Fruit fly (Drosophila melanogaster) whole organism, embryonic: ENCODE data around the gene Ac76E.

Experiments
- Asciz ChIP-seq: fragments of 200-800 bp; sonication (Bioruptor generic); optimal IDR thresholded peaks from 2 replicates; lab custom pipeline; 2017; ENCODE audit warnings: missing biosample characterization, mild to moderate bottlenecking, missing genetic modification characterization, missing genetic modification reagents
- Atf6 ChIP-seq: fragments of 200-800 bp; sonication (Bioruptor generic); IDR thresholded peaks from 2 replicates; pipeline ENCODE4 v1.3.6; 2022; ENCODE audit warnings: missing biosample characterization, missing genetic modification characterization
- Awh ChIP-seq: fragments of 200-800 bp; sonication (Bioruptor generic); IDR thresholded peaks from 2 replicates; pipeline ENCODE4, ENCODE4 v1.3.6; 2022; ENCODE audit warnings: missing biosample characterization, missing genetic modification characterization
- Bteb2 ChIP-seq: fragments of 200-800 bp; sonication (Bioruptor generic); optimal IDR thresholded peaks from 2 replicates; lab custom pipeline; 2016; ENCODE audit warnings: missing biosample characterization, missing genetic modification characterization
- CG10209 ChIP-seq: fragments of 200-800 bp; sonication (Bioruptor generic); optimal IDR thresholded peaks from 3 replicates; lab custom pipeline; 2017; ENCODE audit warnings: missing biosample characterization, mild to moderate bottlenecking, missing genetic modification characterization, missing genetic modification reagents
- CG11695 ChIP-seq: fragments of 200-800 bp; sonication (Bioruptor generic); IDR thresholded peaks from 3 replicates; pipeline ENCODE4 v1.3.6; 2022; ENCODE audit warnings: missing biosample characterization, missing genetic modification characterization
- CG12071 ChIP-seq: fragments of 200-800 bp; sonication (Bioruptor generic); optimal IDR thresholded peaks from 3 replicates; lab custom pipeline; 2018; ENCODE audit warnings: missing biosample characterization, mild to moderate bottlenecking, missing genetic modification characterization
- CG12744 ChIP-seq: fragments of 200-800 bp; sonication (Bioruptor generic); optimal IDR thresholded peaks from 2 replicates; lab custom pipeline; 2016; ENCODE audit warnings: missing biosample characterization, missing genetic modification characterization
- CG14860 ChIP-seq: fragments of 200-800 bp; sonication (Bioruptor generic); IDR thresholded peaks from 3 replicates; pipeline ENCODE4 v1.3.6; 2022; ENCODE audit warnings: missing biosample characterization, missing genetic modification characterization; ENCODE audit not compliant: partially characterized antibody
- CG15073 ChIP-seq: fragments of 200-800 bp; sonication (Bioruptor generic); optimal IDR thresholded peaks from 2 replicates; lab custom pipeline; 2016; ENCODE audit warnings: missing biosample characterization, missing genetic modification characterization
- CG1647 ChIP-seq: fragments of 200-800 bp; sonication (Bioruptor generic); optimal IDR thresholded peaks from 3 replicates; lab custom pipeline; 2016; ENCODE audit warnings: missing biosample characterization, missing genetic modification characterization
- CG16779 ChIP-seq: fragments of 200-800 bp; sonication (Bioruptor generic); IDR thresholded peaks from 2 replicates; pipeline ENCODE4 v1.3.6; 2022; ENCODE audit warnings: missing biosample characterization, missing genetic modification characterization
- CG18262 ChIP-seq: fragments of 200-800 bp; optimal IDR thresholded peaks from 3 replicates; lab custom pipeline; 2019; ENCODE audit warnings: missing biosample characterization, mild to moderate bottlenecking, missing genetic modification characterization, moderate library complexity
- CG2116 ChIP-seq: fragments of 200-800 bp; sonication (Bioruptor generic); optimal IDR thresholded peaks from 3 replicates; lab custom pipeline; 2018; ENCODE audit warnings: missing biosample characterization, mild to moderate bottlenecking, missing genetic modification characterization
- CG3163 ChIP-seq: fragments of 200-800 bp; sonication (Bioruptor generic); optimal IDR thresholded peaks from 3 replicates; lab custom pipeline; 2016; ENCODE audit warnings: missing biosample characterization, missing genetic modification characterization
- CG34422 ChIP-seq: fragments of 200-800 bp; sonication (Bioruptor generic); IDR thresholded peaks from 3 replicates; pipeline ENCODE4 v1.3.6; 2022; ENCODE audit warnings: missing biosample characterization, missing genetic modification characterization
- CG4730 ChIP-seq: fragments of 200-800 bp; sonication (Bioruptor generic); IDR thresholded peaks from 2 replicates; pipeline ENCODE4 v1.3.6; 2022; ENCODE audit warnings: missing biosample characterization, missing genetic modification characterization
- CG6854 ChIP-seq: fragments of 200-800 bp; sonication (Bioruptor generic); optimal IDR thresholded peaks from 3 replicates; lab custom pipeline; 2017; ENCODE audit warnings: missing biosample characterization, mild to moderate bottlenecking, missing genetic modification characterization
- CG7372 ChIP-seq: fragments of 200-800 bp; sonication (Bioruptor generic); IDR thresholded peaks from 2 replicates; pipeline ENCODE4 v1.3.6; 2022; ENCODE audit warnings: missing biosample characterization, missing genetic modification characterization
- CG8089 ChIP-seq: fragments of 200-800 bp; sonication (Bioruptor generic); optimal IDR thresholded peaks from 3 replicates; lab custom pipeline; 2016; ENCODE audit warnings: missing biosample characterization, missing genetic modification characterization
- CG8765 ChIP-seq: fragments of 200-800 bp; sonication (Bioruptor generic); IDR thresholded peaks from 2 replicates; pipeline ENCODE4 v1.3.6; 2022; ENCODE audit warnings: missing biosample characterization, missing genetic modification characterization
- CG9817 ChIP-seq: fragments of 200-800 bp; sonication (Bioruptor generic); optimal IDR thresholded peaks from 2 replicates; lab custom pipeline; 2018; ENCODE audit warnings: missing biosample characterization, mild to moderate bottlenecking, missing genetic modification characterization, moderate library complexity
- Chrac-16 ChIP-seq: fragments of 200-800 bp; sonication (Bioruptor generic); optimal IDR thresholded peaks from 3 replicates; lab custom pipeline; 2016; ENCODE audit warnings: missing biosample characterization, missing genetic modification characterization
- CkIIα-i1 ChIP-seq: fragments of 200-800 bp; sonication (Bioruptor generic); IDR thresholded peaks from 2 replicates; pipeline ENCODE4 v1.3.6; 2022; ENCODE audit warnings: missing biosample characterization, missing genetic modification characterization
- Dbx ChIP-seq: fragments of 200-800 bp; sonication (Bioruptor generic); IDR thresholded peaks from 3 replicates; pipeline ENCODE4 v1.3.6; 2022; ENCODE audit warnings: missing biosample characterization, missing genetic modification characterization
- Elba2 ChIP-seq: fragments of 200-800 bp; sonication (Bioruptor generic); optimal IDR thresholded peaks from 3 replicates; lab custom pipeline; 2016; ENCODE audit warnings: missing biosample characterization, missing genetic modification characterization
- Fer3 ChIP-seq: fragments of 200-800 bp; sonication (Bioruptor generic); optimal IDR thresholded peaks from 2 replicates; lab custom pipeline; 2018; ENCODE audit warnings: missing biosample characterization, mild to moderate bottlenecking, missing genetic modification characterization, moderate library complexity
- MESR4 ChIP-seq: fragments of 200-800 bp; sonication (Bioruptor generic); optimal IDR thresholded peaks from 2 replicates; lab custom pipeline; 2018; ENCODE audit warnings: missing biosample characterization, mild to moderate bottlenecking, missing genetic modification characterization, moderate library complexity
- Mrtf ChIP-seq: fragments of 200-800 bp; sonication (Bioruptor generic); IDR thresholded peaks from 3 replicates; pipeline ENCODE4 v1.3.6; 2022; ENCODE audit warnings: missing biosample characterization, missing genetic modification characterization
- Sox100B ChIP-seq: fragments of 200-800 bp; sonication (Bioruptor generic); optimal IDR thresholded peaks from 3 replicates; lab custom pipeline; 2018; ENCODE audit warnings: missing biosample characterization, mild to moderate bottlenecking, missing genetic modification characterization
- Xrp1 ChIP-seq: fragments of 200-800 bp; sonication (Bioruptor generic); IDR thresholded peaks from 2 replicates; pipeline ENCODE4 v1.3.6; 2022; ENCODE audit warnings: missing biosample characterization, missing genetic modification characterization
- chinmo ChIP-seq: fragments of 200-800 bp; sonication (Bioruptor generic); IDR thresholded peaks from 4 replicates; pipeline ENCODE4 v1.3.6; 2022; ENCODE audit warnings: missing biosample characterization, missing genetic modification characterization; ENCODE audit not compliant: partially characterized antibody
- hkb ChIP-seq, 2 experiments: fragments of 200-800 bp in 1 of 2; fragments of >200 bp in 1 of 2; sonication (Bioruptor generic) in 1 of 2; IDR thresholded peaks in 1 of 2; optimal IDR thresholded peaks in 1 of 2; 2 replicates each; pipeline versions ENCODE4 v1.3.6 to Lab custom; 2017 to 2022; ENCODE audit warnings: missing biosample characterization in 1 of 2, missing genetic modification characterization in 1 of 2
- hth ChIP-seq: fragments of >200 bp; optimal IDR thresholded peaks from 2 replicates; lab custom pipeline; 2017; ENCODE audit warnings: inconsistent platforms
- ind ChIP-seq: fragments of 200-800 bp; sonication (Bioruptor generic); optimal IDR thresholded peaks from 3 replicates; lab custom pipeline; 2016; ENCODE audit warnings: missing biosample characterization, missing genetic modification characterization
- ken ChIP-seq: fragments of 200-800 bp; sonication (Bioruptor generic); IDR thresholded peaks from 3 replicates; pipeline ENCODE4 v1.3.6; 2022; ENCODE audit warnings: missing biosample characterization, missing genetic modification characterization
- kni ChIP-seq: fragments of 200-800 bp; sonication (Bioruptor generic); optimal IDR thresholded peaks from 3 replicates; lab custom pipeline; 2017; ENCODE audit warnings: mild to moderate bottlenecking, missing biosample characterization, missing genetic modification reagents, missing genetic modification characterization
- lab ChIP-seq: fragments of 200-800 bp; sonication (Bioruptor generic); optimal IDR thresholded peaks from 3 replicates; lab custom pipeline; 2017; ENCODE audit warnings: missing biosample characterization, missing genetic modification characterization, mild to moderate bottlenecking, moderate library complexity, missing genetic modification reagents
- lilli ChIP-seq: fragments of 200-800 bp; sonication (Bioruptor generic); optimal IDR thresholded peaks from 3 replicates; lab custom pipeline; 2016; ENCODE audit warnings: missing biosample characterization, missing genetic modification characterization
- lmd ChIP-seq: fragments of 200-800 bp; sonication (Bioruptor generic); IDR thresholded peaks from 2 replicates; pipeline ENCODE4 v1.3.6; 2022; ENCODE audit warnings: missing biosample characterization, missing genetic modification characterization
- mld ChIP-seq: fragments of 200-800 bp; sonication (Bioruptor generic); IDR thresholded peaks from 3 replicates; pipeline ENCODE4 v1.3.6; 2022; ENCODE audit warnings: missing biosample characterization, missing genetic modification characterization; ENCODE audit not compliant: partially characterized antibody
- org-1 ChIP-seq: fragments of 200-800 bp; sonication (Bioruptor generic); optimal IDR thresholded peaks from 2 replicates; lab custom pipeline; 2017; ENCODE audit warnings: missing biosample characterization, missing genetic modification characterization
- pfk ChIP-seq: fragments of 200-800 bp; sonication (Bioruptor generic); optimal IDR thresholded peaks from 2 replicates; lab custom pipeline; 2018; ENCODE audit warnings: missing biosample characterization, mild to moderate bottlenecking, missing genetic modification characterization, moderate library complexity
- pros ChIP-seq: fragments of 200-800 bp; sonication (Bioruptor generic); optimal IDR thresholded peaks from 3 replicates; lab custom pipeline; 2019; ENCODE audit warnings: missing biosample characterization, mild to moderate bottlenecking, missing genetic modification characterization, moderate library complexity
- psq ChIP-seq: fragments of 200-800 bp; sonication (Bioruptor generic); optimal IDR thresholded peaks from 2 replicates; lab custom pipeline; 2017; ENCODE audit warnings: missing biosample characterization, missing genetic modification characterization
- pum ChIP-seq: fragments of 200-800 bp; sonication (Bioruptor generic); optimal IDR thresholded peaks from 2 replicates; lab custom pipeline; 2016; ENCODE audit warnings: missing biosample characterization, missing genetic modification characterization
- ro ChIP-seq: fragments of 200-800 bp; sonication (Bioruptor generic); IDR thresholded peaks from 2 replicates; pipeline ENCODE4 v1.3.6; 2022; ENCODE audit warnings: missing biosample characterization, missing genetic modification characterization
- sens-2 ChIP-seq: fragments of 200-800 bp; sonication (Bioruptor generic); IDR thresholded peaks from 2 replicates; pipeline ENCODE4 v1.3.6; 2022; ENCODE audit warnings: missing biosample characterization, missing genetic modification characterization
- sqz ChIP-seq: fragments of 200-800 bp; sonication (Bioruptor generic); optimal IDR thresholded peaks from 3 replicates; lab custom pipeline; 2018; ENCODE audit warnings: missing biosample characterization, mild to moderate bottlenecking, missing genetic modification characterization
- zfh1 ChIP-seq: fragments of 200-800 bp; sonication (Bioruptor generic); IDR thresholded peaks from 3 replicates; pipeline ENCODE4 v1.3.6; 2022; ENCODE audit warnings: missing biosample characterization, missing genetic modification characterization

The Ac76E gene

DNA sequence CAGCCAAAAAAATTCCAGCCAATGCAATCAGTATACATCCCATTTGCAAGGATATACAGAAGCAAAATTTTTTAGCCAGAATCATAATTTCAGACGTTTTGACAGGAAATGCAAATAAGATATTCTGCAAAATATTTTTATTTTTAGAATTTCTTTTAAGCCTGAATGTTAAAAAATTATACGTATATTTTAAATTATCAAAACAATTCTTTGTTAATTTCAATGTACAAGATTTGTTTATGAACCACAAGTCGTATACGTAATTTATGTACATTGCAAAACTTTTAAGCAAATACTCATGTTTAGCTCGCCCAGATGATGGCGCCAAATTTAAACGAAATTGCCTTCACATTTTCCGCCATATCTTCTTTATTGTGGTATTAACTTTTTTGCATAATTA is 15.3 kb downstream of the Ac76E start, which contains the start of gene CG42654:
Gene CG42654, minus strand, starts transcription at position 101 of the 400 bp plus-strand sequence.
- no peak for TF ChIP-seq psq (GFP tag; lab: Kevin White, UChicago)
- no peak for TF ChIP-seq lab (GFP tag; lab: Kevin White, UChicago)
- no peak for TF ChIP-seq sqz (GFP tag; lab: Kevin White, UChicago)
- no peak for TF ChIP-seq CG3163 (GFP tag; lab: Kevin White, UChicago)
- TF ChIP-seq CkIIα-i1 (GFP tag; lab: Robert Waterston, UW): no peak
- no peak for TF ChIP-seq CG11695
- TF ChIP-seq CG18262: no peak
- no peak for TF ChIP-seq Bteb2 (GFP tag; lab: Kevin White, UChicago)
- no peak for TF ChIP-seq pfk (GFP tag; lab: Kevin White, UChicago)
- no peak for TF ChIP-seq ken (GFP tag; lab: Robert Waterston, UW)
- TF ChIP-seq Asciz: no peak
- no peak for TF ChIP-seq Awh (GFP tag; lab: Robert Waterston, UW)
- no peak for TF ChIP-seq ro (GFP tag; lab: Robert Waterston, UW)
- no peak for TF ChIP-seq Atf6 (GFP tag; lab: Robert Waterston, UW)
- TF ChIP-seq CG1647 (GFP tag; lab: Kevin White, UChicago): no peak
- no peak for TF ChIP-seq CG6854 (GFP tag; lab: Kevin White, UChicago)
- TF ChIP-seq sens-2 (GFP tag; lab: Robert Waterston, UW): no peak
- TF ChIP-seq, all 482 proteins: peak for 0

DNA sequence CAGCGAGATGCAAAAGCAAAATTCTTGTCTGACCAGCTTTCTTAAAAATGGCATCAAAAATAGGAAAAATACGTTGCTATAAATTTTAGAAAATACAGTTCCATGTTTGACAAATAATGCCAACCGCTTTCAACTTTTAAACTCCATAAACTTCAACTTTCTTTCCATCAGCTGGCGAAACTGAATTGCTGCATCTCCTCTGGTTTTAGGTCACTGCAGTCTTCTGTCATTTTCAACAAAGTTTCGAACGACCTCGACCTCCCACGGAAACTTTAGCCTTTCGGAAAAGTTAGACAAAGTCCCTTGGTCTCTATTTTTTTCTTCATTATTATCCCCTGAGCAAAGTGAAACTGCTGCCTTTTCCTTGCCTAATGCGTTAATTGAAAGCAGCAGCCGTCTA is 16.6 kb downstream of the Ac76E start, which contains the start of gene CG42263:
Gene CG42263, minus strand, starts transcription at position 101 of the 400 bp plus-strand sequence.
- TF ChIP-seq MESR4 (GFP tag; lab: Kevin White, UChicago): no peak
- TF ChIP-seq chinmo (GFP tag; lab: Robert Waterston, UW): no peak
- TF ChIP-seq CG12744 (GFP tag; lab: Kevin White, UChicago): no peak
- no peak for TF ChIP-seq Chrac-16 (GFP tag; lab: Kevin White, UChicago)
- no peak for TF ChIP-seq Dbx (GFP tag; lab: Robert Waterston, UW)
- no peak for TF ChIP-seq Elba2 (GFP tag; lab: Kevin White, UChicago)
- TF ChIP-seq mld (GFP tag; lab: Robert Waterston, UW): no peak
- TF ChIP-seq CG10209: no peak
- TF ChIP-seq pros (GFP tag; lab: Kevin White, UChicago): no peak
- TF ChIP-seq CG12071 (GFP tag; lab: Kevin White, UChicago): no peak
- no peak for TF ChIP-seq Mrtf (GFP tag; lab: Robert Waterston, UW)
- no peak for TF ChIP-seq lmd (GFP tag; lab: Robert Waterston, UW)
- TF ChIP-seq org-1 (GFP tag; lab: Kevin White, UChicago): no peak
- no peak for TF ChIP-seq Xrp1 (GFP tag; lab: Robert Waterston, UW)
- TF ChIP-seq pum: no peak

DNA sequence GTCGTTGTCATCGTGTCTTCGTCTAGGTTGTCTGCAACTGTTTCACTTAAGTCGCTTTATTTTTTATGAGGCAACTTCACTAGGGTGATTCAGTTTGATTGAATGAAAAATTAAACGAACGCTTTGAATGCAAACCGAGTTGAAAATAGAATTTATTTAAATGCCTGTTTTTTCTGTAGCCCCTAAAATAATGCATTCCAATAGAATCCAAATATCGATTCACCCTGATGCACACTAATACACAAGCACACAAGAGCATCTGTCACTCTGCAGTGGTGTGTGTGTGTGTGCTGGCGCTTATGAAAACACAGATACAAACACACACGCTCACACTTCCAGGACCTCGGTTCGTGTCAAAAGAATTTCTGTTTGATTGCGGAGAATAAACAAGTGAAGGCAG is 22.7 kb downstream of the Ac76E start:
- no peak for TF ChIP-seq CG34422
- TF ChIP-seq zfh1: no peak
- TF ChIP-seq ind: no peak
- no peak for TF ChIP-seq hkb (optimal IDR thresholded peaks at IDR 0.05; lab: Kevin White, UChicago)
- TF ChIP-seq hkb (GFP tag; IDR thresholded peaks at IDR 0.05; lab: Robert Waterston, UW): peak; percentile 27; the same call in 1 of the 2 replicates
- no peak for TF ChIP-seq org-1 (GFP tag; lab: Kevin White, UChicago)
- TF ChIP-seq Fer3 (tag; lab: Kevin White, UChicago): no peak
- no peak for TF ChIP-seq Sox100B (GFP tag; lab: Kevin White, UChicago)
- TF ChIP-seq CG8765 (GFP tag; lab: Robert Waterston, UW): no peak
- TF ChIP-seq hth (lab: Kevin White, UChicago): no peak
- TF ChIP-seq CG16779 (GFP tag; lab: Robert Waterston, UW): no peak
- TF ChIP-seq lmd (GFP tag; lab: Robert Waterston, UW): no peak
- TF ChIP-seq CG2116 (GFP tag; lab: Kevin White, UChicago): no peak
- no peak for TF ChIP-seq kni
- peak; percentile 2 for TF ChIP-seq lilli (GFP tag; lab: Kevin White, UChicago)
- TF ChIP-seq CG14860: no peak
- TF ChIP-seq CG4730 (GFP tag; lab: Robert Waterston, UW): no peak
- TF ChIP-seq CG7372 (GFP tag; lab: Robert Waterston, UW): no peak
- TF ChIP-seq CG8089 (GFP tag; lab: Kevin White, UChicago): no peak
- no peak for TF ChIP-seq CG15073 (GFP tag; lab: Kevin White, UChicago)
- TF ChIP-seq CG9817 (tag; lab: Kevin White, UChicago): peak; percentile 35
